Worm (Caenorhabditis elegans) whole organism, late embryonic: ENCODE data around the gene pgp-9.

Source experiments
- ceh-18 ChIP-seq: sonication (generic microtip); optimal IDR thresholded peaks from 2 replicates; lab custom pipeline; 2016; ENCODE audit warnings: missing genetic modification characterization, missing compliant biosample characterization
- ceh-31 ChIP-seq: sonication (generic microtip); optimal IDR thresholded peaks from 2 replicates; lab custom pipeline; 2016; ENCODE audit warnings: missing genetic modification characterization, missing compliant biosample characterization
- dmd-4 ChIP-seq: sonication (generic microtip); optimal IDR thresholded peaks from 2 replicates; lab custom pipeline; 2016; ENCODE audit warnings: borderline replicate concordance, missing genetic modification characterization, missing compliant biosample characterization
- elt-2 ChIP-seq: sonication (generic microtip); optimal IDR thresholded peaks from 2 replicates; lab custom pipeline; 2016; ENCODE audit warnings: missing genetic modification reagents, missing genetic modification characterization, missing compliant biosample characterization
- ets-4 ChIP-seq: sonication (generic microtip); optimal IDR thresholded peaks from 2 replicates; lab custom pipeline; 2016; ENCODE audit warnings: missing genetic modification characterization, missing compliant biosample characterization
- eyg-1 ChIP-seq: sonication (generic microtip); optimal IDR thresholded peaks from 2 replicates; lab custom pipeline; 2016; ENCODE audit warnings: missing genotype, missing genetic modification characterization, missing compliant biosample characterization
- hlh-13 ChIP-seq: fragments of 200-800 bp; sonication (Bioruptor generic); optimal IDR thresholded peaks from 2 replicates; lab custom pipeline; 2018; ENCODE audit warnings: mild to moderate bottlenecking, missing genetic modification characterization, missing compliant biosample characterization
- hlh-30 ChIP-seq: sonication (generic microtip); optimal IDR thresholded peaks from 2 replicates; lab custom pipeline; 2017; ENCODE audit warnings: antibody characterized with exemption, missing genetic modification characterization, missing compliant biosample characterization; ENCODE audit not compliant: insufficient read depth
- nhr-11 ChIP-seq: fragments of 150-350 bp; optimal IDR thresholded peaks from 2 replicates; lab custom pipeline; 2014; ENCODE audit warnings: missing biosample characterization, missing genetic modification characterization
- ref-2 ChIP-seq: sonication (generic microtip); optimal IDR thresholded peaks from 2 replicates; lab custom pipeline; 2016; ENCODE audit warnings: missing genetic modification characterization, missing compliant biosample characterization
- syd-9 ChIP-seq: sonication (generic microtip); optimal IDR thresholded peaks from 2 replicates; lab custom pipeline; 2016; ENCODE audit warnings: mild to moderate bottlenecking, missing genetic modification characterization, moderate library complexity, missing compliant biosample characterization
- tbx-2 ChIP-seq: sonication (generic microtip); optimal IDR thresholded peaks from 2 replicates; lab custom pipeline; 2016; ENCODE audit warnings: missing genetic modification characterization, missing compliant biosample characterization
- ztf-16 ChIP-seq: sonication (generic microtip); optimal IDR thresholded peaks from 2 replicates; lab custom pipeline; 2017; ENCODE audit warnings: missing genetic modification characterization, missing compliant biosample characterization

DNA sequence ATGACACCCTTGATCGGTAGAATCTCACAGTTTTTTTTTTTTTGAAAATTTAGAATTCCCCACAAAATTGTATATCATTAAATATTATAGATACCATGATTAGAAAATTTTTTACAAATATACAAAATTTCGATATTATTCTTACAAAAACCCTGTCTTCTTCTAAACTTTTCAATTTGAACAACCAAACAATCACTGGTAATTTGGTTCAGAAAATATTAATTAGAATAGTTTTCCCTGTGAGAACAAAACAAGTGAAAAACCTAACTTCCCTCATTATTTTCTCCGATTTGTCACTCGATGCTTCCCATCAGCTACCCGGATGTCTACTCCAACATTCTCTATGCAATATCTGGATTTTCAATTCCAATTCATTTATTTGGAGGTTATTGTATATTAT, 54.4 kb downstream of the pgp-9 start, which contains the start of gene srh-296:
- TF ChIP-seq ref-2 (tag; lab: Kevin White, UChicago) (no peak), hlh-13 (GFP tag; lab: Kevin White, UChicago) (no peak), elt-2 (tag; lab: Kevin White, UChicago) (no peak), tbx-2 (tag; lab: Kevin White, UChicago) (no peak), ets-4 (no peak), dmd-4 (tag; lab: Kevin White, UChicago) (no peak), eyg-1 (no peak), hlh-30 (tag; lab: Kevin White, UChicago) (no peak), syd-9 (tag; lab: Kevin White, UChicago) (no peak), ceh-31 (tag; lab: Kevin White, UChicago) (no peak), ztf-16 (tag; lab: Kevin White, UChicago) (no peak), ceh-18 (no peak), nhr-11 (tag; lab: Kevin White, UChicago) (no peak)
